Fruit fly (Drosophila melanogaster) whole organism, adult: ENCODE data around the gene CG9698.

Experiments
- CG11617 ChIP-seq: fragments of 200-800 bp; sonication (Bioruptor generic); optimal IDR thresholded peaks from 2 replicates; lab custom pipeline; 2017; ENCODE audit warnings: mild to moderate bottlenecking, missing biosample characterization, missing genetic modification reagents, missing genetic modification characterization
- CG12768 ChIP-seq: fragments of 200-800 bp; sonication (Bioruptor generic); optimal IDR thresholded peaks from 2 replicates; lab custom pipeline; 2017; ENCODE audit warnings: missing biosample characterization, missing genetic modification characterization, mild to moderate bottlenecking, moderate library complexity, missing genetic modification reagents
- CG14711 ChIP-seq: fragments of 200-800 bp; sonication (Bioruptor generic); optimal IDR thresholded peaks from 2 replicates; lab custom pipeline; 2018; ENCODE audit warnings: missing biosample characterization, mild to moderate bottlenecking, missing genetic modification characterization, moderate library complexity
- CG1620 ChIP-seq: fragments of 200-800 bp; sonication (Bioruptor generic); optimal IDR thresholded peaks from 2 replicates; lab custom pipeline; 2016; ENCODE audit warnings: missing biosample characterization, missing genetic modification characterization
- CG33017 ChIP-seq: fragments of 200-800 bp; sonication (Bioruptor generic); optimal IDR thresholded peaks from 2 replicates; lab custom pipeline; 2018; ENCODE audit warnings: missing biosample characterization, mild to moderate bottlenecking, missing genetic modification characterization, moderate library complexity
- CG5204 ChIP-seq: fragments of 200-800 bp; sonication (Bioruptor generic); optimal IDR thresholded peaks from 2 replicates; lab custom pipeline; 2016; ENCODE audit warnings: missing biosample characterization, missing genetic modification characterization
- CG7045 ChIP-seq: fragments of 200-800 bp; sonication (Bioruptor generic); optimal IDR thresholded peaks from 2 replicates; lab custom pipeline; 2017; ENCODE audit warnings: missing biosample characterization, mild to moderate bottlenecking, missing genetic modification characterization
- CG7101 ChIP-seq: fragments of 200-800 bp; sonication (Bioruptor generic); optimal IDR thresholded peaks from 2 replicates; lab custom pipeline; 2018; ENCODE audit warnings: missing biosample characterization, mild to moderate bottlenecking, missing genetic modification characterization, moderate library complexity
- Clk ChIP-seq: fragments of 200-800 bp; sonication (Bioruptor generic); optimal IDR thresholded peaks from 2 replicates; lab custom pipeline; 2017; ENCODE audit warnings: missing biosample characterization, missing genetic modification characterization
- Crg-1 ChIP-seq: fragments of 200-800 bp; sonication (Bioruptor generic); optimal IDR thresholded peaks from 2 replicates; lab custom pipeline; 2016; ENCODE audit warnings: missing biosample characterization, missing genetic modification characterization
- Hr96 ChIP-seq: fragments of 200-800 bp; sonication (Bioruptor generic); optimal IDR thresholded peaks from 2 replicates; lab custom pipeline; 2016; ENCODE audit warnings: missing biosample characterization, missing genetic modification characterization
- Mnt ChIP-seq: fragments of 200-800 bp; sonication (Bioruptor generic); optimal IDR thresholded peaks from 2 replicates; lab custom pipeline; 2016; ENCODE audit warnings: missing biosample characterization, mild to moderate bottlenecking, missing genetic modification characterization
- bab1 ChIP-seq: fragments of 200-800 bp; sonication (Bioruptor generic); optimal IDR thresholded peaks from 3 replicates; lab custom pipeline; 2019; ENCODE audit warnings: missing biosample characterization, mild to moderate bottlenecking, missing genetic modification characterization, moderate library complexity
- cic ChIP-seq: fragments of 200-800 bp; sonication (Bioruptor generic); optimal IDR thresholded peaks from 2 replicates; lab custom pipeline; 2017; ENCODE audit warnings: missing biosample characterization, mild to moderate bottlenecking, missing genetic modification characterization, moderate library complexity
- cnc ChIP-seq, 2 experiments: fragments of >200 bp; optimal IDR thresholded peaks; 2 replicates each; lab custom pipeline; 2017
- kay ChIP-seq: fragments of 200-800 bp; sonication (Bioruptor generic); peaks from one replicate; lab custom pipeline; 2016; ENCODE audit warnings: missing biosample characterization, missing genetic modification characterization, borderline replicate concordance
- ovo ChIP-seq: fragments of 200-800 bp; sonication (Bioruptor generic); optimal IDR thresholded peaks from 2 replicates; lab custom pipeline; 2016; ENCODE audit warnings: missing biosample characterization, missing genetic modification characterization
- pad ChIP-seq: fragments of 200-800 bp; sonication (Bioruptor generic); optimal IDR thresholded peaks from 3 replicates; lab custom pipeline; 2017; ENCODE audit warnings: missing biosample characterization, missing genetic modification characterization, mild to moderate bottlenecking, moderate library complexity, missing genetic modification reagents
- tj ChIP-seq: fragments of 200-800 bp; sonication (Bioruptor generic); optimal IDR thresholded peaks from 3 replicates; lab custom pipeline; 2017; ENCODE audit warnings: missing biosample characterization, mild to moderate bottlenecking, missing genetic modification characterization, moderate library complexity
- toe ChIP-seq: fragments of 200-800 bp; sonication (Bioruptor generic); optimal IDR thresholded peaks from 2 replicates; lab custom pipeline; 2016; ENCODE audit warnings: missing biosample characterization, missing genetic modification characterization

CG9698 gene

DNA sequence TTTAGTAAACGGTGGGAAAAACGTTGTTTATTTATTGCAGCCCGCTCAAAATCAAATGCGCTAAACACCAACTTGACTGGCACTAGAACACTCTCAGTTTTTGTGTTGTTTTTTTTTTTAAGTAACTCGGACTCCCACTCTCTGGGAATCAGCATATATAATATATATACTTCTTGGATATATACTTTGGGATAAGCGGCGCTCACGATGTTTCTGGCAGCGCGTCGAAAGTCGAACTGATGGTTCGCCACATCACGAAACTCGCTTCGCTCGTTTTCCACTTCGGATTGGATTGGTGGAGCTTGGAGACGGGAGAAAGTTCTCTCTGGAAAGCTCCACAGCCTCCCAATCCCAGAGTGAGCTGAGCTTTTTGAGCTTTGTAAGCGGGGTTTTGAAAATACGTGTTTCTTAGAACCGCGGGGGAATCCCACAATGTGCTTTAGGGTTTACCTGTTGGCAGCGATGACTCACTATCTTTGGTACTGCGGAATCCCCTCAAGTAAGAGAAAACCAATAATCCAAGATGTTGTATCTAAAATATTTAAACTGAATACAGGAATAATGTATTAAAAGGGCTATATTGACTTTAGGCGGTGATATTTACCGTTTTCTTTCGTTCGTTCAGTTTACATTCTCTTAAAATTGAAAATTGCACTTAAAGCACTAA, 12.4 kb downstream of the CG9698 start, which contains the start of gene jdp:
jdp (minus strand) TSS at position 239 of the 667 bp plus-strand sequence.
- TF ChIP-seq CG7101 (tag; lab: Kevin White, UChicago), result peak; percentile 8
- TF ChIP-seq CG12768 (GFP tag; lab: Kevin White, UChicago), result peak; percentile 29
- TF ChIP-seq toe (GFP tag; lab: Kevin White, UChicago), result peak; percentile 26
- TF ChIP-seq kay, result peak; percentile 89
- TF ChIP-seq CG5204 (GFP tag; lab: Kevin White, UChicago), result no peak
- TF ChIP-seq CG33017 (tag; lab: Kevin White, UChicago), result peak; percentile 39

- TF ChIP-seq CG5204 (GFP tag; lab: Kevin White, UChicago) (no peak), kay (no peak)
Measured at dm6 chr3R:30528692-30529305, 14.2 kb downstream of the CG9698 start.

DNA sequence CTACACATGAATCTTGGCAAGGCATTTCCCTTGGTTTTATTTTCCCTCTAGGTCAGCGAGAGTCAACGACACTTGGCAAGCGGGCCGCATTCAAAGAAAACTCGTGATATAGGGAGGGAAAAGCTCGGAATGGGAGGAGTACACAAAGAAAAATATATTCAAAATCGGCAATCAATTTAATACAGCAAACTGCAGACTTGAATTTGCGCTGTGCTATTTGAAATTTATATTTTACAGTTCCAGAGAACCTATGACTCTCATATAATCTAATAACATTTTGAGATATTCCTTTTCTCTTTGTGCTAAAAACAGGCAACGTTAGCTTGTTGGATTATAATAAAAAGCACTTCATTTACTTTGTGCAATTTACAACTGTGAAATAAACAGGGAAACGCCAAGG, 15.0 kb downstream of the CG9698 start:
- TF ChIP-seq CG12768 (GFP tag; lab: Kevin White, UChicago), result no peak
- TF ChIP-seq cic, result no peak
- no peak for TF ChIP-seq Hr96 (GFP tag; lab: Kevin White, UChicago)
- TF ChIP-seq CG1620 (GFP tag; lab: Kevin White, UChicago), result no peak
- no peak for TF ChIP-seq cnc (optimal IDR thresholded peaks at IDR 0.05; lab: Kevin White, UChicago)
- no peak for TF ChIP-seq tj (GFP tag; lab: Kevin White, UChicago)
- TF ChIP-seq CG14711 (tag; lab: Kevin White, UChicago), result no peak
- no peak for TF ChIP-seq CG33017 (tag; lab: Kevin White, UChicago)
- TF ChIP-seq CG7101 (tag; lab: Kevin White, UChicago), result no peak
- TF ChIP-seq CG5204 (GFP tag; lab: Kevin White, UChicago), result no peak
- no peak for TF ChIP-seq bab1 (GFP tag; lab: Kevin White, UChicago)
- no peak for TF ChIP-seq toe (GFP tag; lab: Kevin White, UChicago)
- TF ChIP-seq Clk (GFP tag; lab: Kevin White, UChicago), result no peak

DNA sequence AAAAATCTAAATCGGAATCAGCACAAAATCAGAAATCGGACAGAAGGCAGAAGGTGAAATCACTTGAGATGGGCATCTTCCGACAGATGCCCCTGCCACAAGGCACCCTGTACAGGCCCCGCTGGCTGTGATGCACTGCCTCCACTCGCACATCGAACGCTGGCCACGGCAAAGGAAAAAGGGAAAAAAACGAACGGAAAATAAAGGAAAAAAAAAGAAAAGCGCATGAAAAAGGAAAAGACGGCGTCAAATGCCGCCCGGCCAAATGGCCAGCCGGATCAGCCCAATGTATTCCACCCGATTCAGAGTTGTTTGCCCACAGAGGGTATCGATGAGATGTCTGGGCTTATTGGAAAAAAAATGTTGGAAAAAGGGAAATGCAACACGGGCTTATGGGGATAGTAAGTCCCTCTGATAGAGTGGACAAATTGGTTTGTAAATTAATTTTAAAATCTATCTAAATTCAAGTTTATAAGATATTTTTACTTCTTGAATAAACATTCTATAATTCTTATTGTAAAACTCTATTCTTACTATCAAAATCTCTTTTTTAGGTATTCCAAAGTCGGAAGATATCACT, 16.6 kb downstream of the CG9698 start:
- TF ChIP-seq cic, result no peak
- no peak for TF ChIP-seq CG7101 (tag; lab: Kevin White, UChicago)
- TF ChIP-seq toe (GFP tag; lab: Kevin White, UChicago), result no peak
- no peak for TF ChIP-seq ovo (GFP tag; lab: Kevin White, UChicago)
- TF ChIP-seq CG14711 (tag; lab: Kevin White, UChicago), result no peak
- TF ChIP-seq CG1620 (GFP tag; lab: Kevin White, UChicago), result no peak
- TF ChIP-seq Crg-1, result no peak
- no peak for TF ChIP-seq pad (GFP tag; lab: Kevin White, UChicago)
- TF ChIP-seq Mnt (GFP tag; lab: Kevin White, UChicago), result no peak
- no peak for TF ChIP-seq kay
- no peak for TF ChIP-seq CG7045
- no peak for TF ChIP-seq CG11617
- TF ChIP-seq Clk (GFP tag; lab: Kevin White, UChicago), result no peak
- TF ChIP-seq tj (GFP tag; lab: Kevin White, UChicago), result no peak
- TF ChIP-seq cnc (optimal IDR thresholded peaks at IDR 0.05; lab: Kevin White, UChicago), result no peak
- no peak for TF ChIP-seq CG12768 (GFP tag; lab: Kevin White, UChicago)
- TF ChIP-seq bab1 (GFP tag; lab: Kevin White, UChicago), result no peak
- no peak for TF ChIP-seq CG5204 (GFP tag; lab: Kevin White, UChicago)
- TF ChIP-seq Hr96 (GFP tag; lab: Kevin White, UChicago), result no peak

DNA sequence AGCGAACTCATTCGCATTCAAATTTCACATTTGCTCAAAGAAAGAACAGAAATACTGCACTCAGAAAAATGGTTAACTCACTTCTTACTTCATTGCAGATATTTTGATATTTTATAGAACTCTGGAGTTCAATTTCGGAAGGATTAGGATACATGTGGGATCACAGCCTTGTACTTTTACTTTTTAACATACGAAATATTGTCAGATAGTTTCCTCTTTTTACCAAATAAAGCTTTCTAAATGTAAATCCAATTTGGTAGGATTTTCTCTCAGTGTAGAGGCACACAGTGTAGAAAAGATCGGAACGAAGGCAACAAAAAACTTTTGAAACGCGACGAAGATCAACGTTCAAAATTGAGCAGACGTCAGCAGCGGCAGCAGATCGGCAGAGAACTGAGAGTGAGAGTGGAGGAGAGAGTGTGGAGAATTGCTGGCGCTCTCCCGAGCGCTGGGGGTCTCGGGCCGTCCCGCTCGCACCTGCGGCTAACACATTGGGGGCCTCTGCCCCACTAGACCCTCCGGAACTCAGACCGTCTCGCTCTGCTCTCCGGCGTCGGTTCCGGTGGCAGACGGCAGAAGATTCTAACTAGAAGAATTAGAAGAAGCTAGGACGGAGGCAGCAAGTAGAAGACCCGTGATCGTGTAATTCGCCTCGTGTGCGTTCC, 17.5 kb downstream of the CG9698 start, which contains the start of gene tmod:
tmod (plus strand) TSS at position 619 of the 665 bp plus-strand sequence.
- TF ChIP-seq kay (no peak), CG33017 (tag; lab: Kevin White, UChicago) (no peak), Mnt (GFP tag; lab: Kevin White, UChicago) (no peak), ovo (GFP tag; lab: Kevin White, UChicago) (no peak), CG14711 (tag; lab: Kevin White, UChicago) (peak; percentile 36), CG12768 (GFP tag; lab: Kevin White, UChicago) (no peak), CG1620 (GFP tag; lab: Kevin White, UChicago) (no peak), pad (GFP tag; lab: Kevin White, UChicago) (peak; percentile 59), Clk (GFP tag; lab: Kevin White, UChicago) (no peak), CG11617 (no peak), cic (no peak), toe (GFP tag; lab: Kevin White, UChicago) (no peak), Hr96 (GFP tag; lab: Kevin White, UChicago) (peak; percentile 10), CG5204 (GFP tag; lab: Kevin White, UChicago) (no peak), CG7045 (no peak), tj (GFP tag; lab: Kevin White, UChicago) (peak; percentile 77), Crg-1 (no peak), bab1 (GFP tag; lab: Kevin White, UChicago) (peak; percentile 18), cnc (optimal IDR thresholded peaks at IDR 0.05; lab: Kevin White, UChicago) (no peak), CG7101 (tag; lab: Kevin White, UChicago) (no peak)
